Fruit fly (Drosophila melanogaster) whole organism, embryonic: Measurements from ENCODE around the gene CG10232.

ENCODE experiments used
- Asciz ChIP-seq: fragments of 200-800 bp; sonication (Bioruptor generic); optimal IDR thresholded peaks from 2 replicates; lab custom pipeline; 2017; ENCODE audit warnings: missing biosample characterization, mild to moderate bottlenecking, missing genetic modification characterization, missing genetic modification reagents
- CG1024 ChIP-seq: fragments of 200-800 bp; sonication (Bioruptor generic); IDR thresholded peaks from 2 replicates; pipeline ENCODE4 v1.3.6; 2022; ENCODE audit warnings: missing biosample characterization, missing genetic modification characterization
- CG10654 ChIP-seq: fragments of 200-800 bp; sonication (Bioruptor generic); optimal IDR thresholded peaks from 2 replicates; lab custom pipeline; 2016; ENCODE audit warnings: missing biosample characterization, missing genetic modification characterization
- CG10979 ChIP-seq: fragments of 200-800 bp; sonication (Bioruptor generic); optimal IDR thresholded peaks from 2 replicates; lab custom pipeline; 2018; ENCODE audit warnings: missing biosample characterization, mild to moderate bottlenecking, missing genetic modification characterization, moderate library complexity
- CG11504 ChIP-seq: fragments of 200-800 bp; sonication (Bioruptor generic); optimal IDR thresholded peaks from 3 replicates; lab custom pipeline; 2019; ENCODE audit warnings: missing biosample characterization, mild to moderate bottlenecking, missing genetic modification characterization, moderate library complexity
- CG14441 ChIP-seq: fragments of 200-800 bp; sonication (Bioruptor generic); IDR thresholded peaks from 2 replicates; pipeline ENCODE4 v1.3.6; 2022; ENCODE audit warnings: missing biosample characterization, missing genetic modification characterization
- CG14710 ChIP-seq: fragments of 200-800 bp; sonication (Bioruptor generic); optimal IDR thresholded peaks from 3 replicates; lab custom pipeline; 2019; ENCODE audit warnings: missing biosample characterization, mild to moderate bottlenecking, missing genetic modification characterization, moderate library complexity
- CG1529 ChIP-seq: fragments of 200-800 bp; sonication (Bioruptor generic); optimal IDR thresholded peaks from 3 replicates; lab custom pipeline; 2018; ENCODE audit warnings: missing biosample characterization, missing genetic modification characterization
- CG1603 ChIP-seq: fragments of 200-800 bp; sonication (Bioruptor generic); optimal IDR thresholded peaks from 2 replicates; lab custom pipeline; 2019; ENCODE audit warnings: missing biosample characterization, mild to moderate bottlenecking, missing genetic modification characterization, moderate library complexity
- CG30020 ChIP-seq: fragments of 200-800 bp; optimal IDR thresholded peaks from 2 replicates; lab custom pipeline; 2019; ENCODE audit warnings: missing biosample characterization, mild to moderate bottlenecking, missing genetic modification characterization, moderate library complexity
- CG34224 ChIP-seq: fragments of 200-800 bp; sonication (Bioruptor generic); IDR thresholded peaks from 3 replicates; pipeline ENCODE4 v1.3.6; 2022; ENCODE audit warnings: missing biosample characterization, missing genetic modification characterization; ENCODE audit not compliant: partially characterized antibody
- CG6272 ChIP-seq: fragments of 200-800 bp; sonication (Bioruptor generic); IDR thresholded peaks from 2 replicates; pipeline ENCODE4 v1.3.6; 2022; ENCODE audit warnings: missing biosample characterization, missing genetic modification characterization
- CG7963 ChIP-seq: fragments of 200-800 bp; sonication (Bioruptor generic); IDR thresholded peaks from 3 replicates; pipeline ENCODE4 v1.3.6; 2022; ENCODE audit warnings: missing biosample characterization, missing genetic modification characterization; ENCODE audit not compliant: partially characterized antibody
- CG8359 ChIP-seq: fragments of 200-800 bp; sonication (Bioruptor generic); optimal IDR thresholded peaks from 2 replicates; lab custom pipeline; 2017; ENCODE audit warnings: missing biosample characterization, mild to moderate bottlenecking, missing genetic modification characterization, borderline replicate concordance
- CG8944 ChIP-seq: fragments of 200-800 bp; sonication (Bioruptor generic); optimal IDR thresholded peaks from 3 replicates; lab custom pipeline; 2016; ENCODE audit warnings: missing biosample characterization, missing genetic modification characterization
- CG9609 ChIP-seq: fragments of 200-800 bp; sonication (Bioruptor generic); optimal IDR thresholded peaks from 3 replicates; lab custom pipeline; 2016; ENCODE audit warnings: missing biosample characterization, missing genetic modification characterization
- Camta ChIP-seq: fragments of 200-800 bp; sonication (Bioruptor generic); optimal IDR thresholded peaks from 2 replicates; lab custom pipeline; 2016; ENCODE audit warnings: missing biosample characterization, missing genetic modification characterization
- Chrac-16 ChIP-seq: fragments of 200-800 bp; sonication (Bioruptor generic); optimal IDR thresholded peaks from 3 replicates; lab custom pipeline; 2016; ENCODE audit warnings: missing biosample characterization, missing genetic modification characterization
- D ChIP-seq, 2 experiments: fragments of 200-800 bp in 1 of 2; fragments of >200 bp in 1 of 2; sonication (Bioruptor generic) in 1 of 2; optimal IDR thresholded peaks; 2 replicates in 1 of 2; 3 replicates in 1 of 2; lab custom pipeline; 2017; ENCODE audit warnings: mild to moderate bottlenecking in 1 of 2, missing biosample characterization in 1 of 2, missing genetic modification characterization in 1 of 2, missing genetic modification reagents in 1 of 2
- D19A ChIP-seq: fragments of 200-800 bp; optimal IDR thresholded peaks from 3 replicates; lab custom pipeline; 2019; ENCODE audit warnings: missing biosample characterization, mild to moderate bottlenecking, missing genetic modification characterization, moderate library complexity
- Ets97D ChIP-seq: fragments of 200-800 bp; sonication (Bioruptor generic); optimal IDR thresholded peaks from 3 replicates; lab custom pipeline; 2016; ENCODE audit warnings: missing biosample characterization, missing genetic modification characterization
- HmgD ChIP-seq: fragments of 200-800 bp; sonication (Bioruptor generic); optimal IDR thresholded peaks from 3 replicates; lab custom pipeline; 2016; ENCODE audit warnings: missing biosample characterization, missing genetic modification characterization
- Lhr ChIP-seq: fragments of 200-800 bp; sonication (Bioruptor generic); optimal IDR thresholded peaks from 3 replicates; lab custom pipeline; 2017; ENCODE audit warnings: mild to moderate bottlenecking, missing biosample characterization, missing genetic modification reagents, missing genetic modification characterization
- Mrtf ChIP-seq: fragments of 200-800 bp; sonication (Bioruptor generic); IDR thresholded peaks from 3 replicates; pipeline ENCODE4 v1.3.6; 2022; ENCODE audit warnings: missing biosample characterization, missing genetic modification characterization
- NFAT ChIP-seq: fragments of 200-800 bp; sonication (Bioruptor generic); IDR thresholded peaks from 2 replicates; pipeline ENCODE4 v1.3.6; 2022; ENCODE audit warnings: missing biosample characterization, missing genetic modification characterization
- Neu2 ChIP-seq: fragments of 200-800 bp; sonication (Bioruptor generic); optimal IDR thresholded peaks from 3 replicates; lab custom pipeline; 2016; ENCODE audit warnings: missing biosample characterization, missing genetic modification characterization, borderline replicate concordance
- Nf-YC ChIP-seq: fragments of 200-800 bp; optimal IDR thresholded peaks from 3 replicates; lab custom pipeline; 2019; ENCODE audit warnings: missing biosample characterization, mild to moderate bottlenecking, missing genetic modification characterization, moderate library complexity
- Oli ChIP-seq: fragments of 200-800 bp; sonication (Bioruptor generic); optimal IDR thresholded peaks from 2 replicates; lab custom pipeline; 2018; ENCODE audit warnings: missing biosample characterization, mild to moderate bottlenecking, missing genetic modification characterization, moderate library complexity
- Rfx ChIP-seq: fragments of 200-800 bp; sonication (Bioruptor generic); IDR thresholded peaks from 2 replicates; pipeline ENCODE4 v1.3.6; 2022; ENCODE audit warnings: missing biosample characterization, missing genetic modification characterization
- Spps ChIP-seq: fragments of 200-800 bp; sonication (Bioruptor generic); optimal IDR thresholded peaks from 2 replicates; lab custom pipeline; 2018; ENCODE audit warnings: missing biosample characterization, mild to moderate bottlenecking, missing genetic modification characterization
- Tbp ChIP-seq: fragments of >200 bp; optimal IDR thresholded peaks from 2 replicates; lab custom pipeline; 2018; ENCODE audit warnings: missing biosample characterization, missing genetic modification characterization
- Usf ChIP-seq: fragments of 200-800 bp; sonication (Bioruptor generic); optimal IDR thresholded peaks from 2 replicates; lab custom pipeline; 2017; ENCODE audit warnings: missing genotype, missing biosample characterization, missing genetic modification characterization
- ase ChIP-seq: fragments of 200-800 bp; sonication (Bioruptor generic); IDR thresholded peaks from 3 replicates; pipeline ENCODE4 v1.3.6; 2022; ENCODE audit warnings: missing biosample characterization, missing genetic modification characterization
- chn ChIP-seq: fragments of 200-800 bp; sonication (Bioruptor generic); optimal IDR thresholded peaks from 2 replicates; lab custom pipeline; 2016; ENCODE audit warnings: missing biosample characterization, missing genetic modification characterization
- ham ChIP-seq: fragments of 200-800 bp; sonication (Bioruptor generic); IDR thresholded peaks from 2 replicates; pipeline ENCODE4 v1.3.6; 2022; ENCODE audit warnings: missing biosample characterization, missing genetic modification characterization
- jing ChIP-seq: fragments of 200-800 bp; sonication (Bioruptor generic); optimal IDR thresholded peaks from 2 replicates; lab custom pipeline; 2018; ENCODE audit warnings: missing biosample characterization, mild to moderate bottlenecking, missing genetic modification characterization
- klu ChIP-seq: fragments of 200-800 bp; sonication (Bioruptor generic); IDR thresholded peaks from 2 replicates; pipeline ENCODE4 v1.3.6; 2022; ENCODE audit warnings: missing biosample characterization, missing genetic modification characterization
- kni ChIP-seq: fragments of 200-800 bp; sonication (Bioruptor generic); optimal IDR thresholded peaks from 3 replicates; lab custom pipeline; 2017; ENCODE audit warnings: mild to moderate bottlenecking, missing biosample characterization, missing genetic modification reagents, missing genetic modification characterization
- lilli ChIP-seq: fragments of 200-800 bp; sonication (Bioruptor generic); optimal IDR thresholded peaks from 3 replicates; lab custom pipeline; 2016; ENCODE audit warnings: missing biosample characterization, missing genetic modification characterization
- lmd ChIP-seq: fragments of 200-800 bp; sonication (Bioruptor generic); IDR thresholded peaks from 2 replicates; pipeline ENCODE4 v1.3.6; 2022; ENCODE audit warnings: missing biosample characterization, missing genetic modification characterization
- lov ChIP-seq, 2 experiments: fragments of 200-800 bp in 1 of 2; fragments of >200 bp in 1 of 2; sonication (Bioruptor generic) in 1 of 2; IDR thresholded peaks in 1 of 2; optimal IDR thresholded peaks in 1 of 2; 2 replicates in 1 of 2; 3 replicates in 1 of 2; pipeline versions ENCODE4 v1.3.6 to Lab custom; 2017 to 2022; ENCODE audit warnings: missing biosample characterization in 1 of 2, missing genetic modification characterization in 1 of 2
- oc ChIP-seq: fragments of 200-800 bp; sonication (Bioruptor generic); optimal IDR thresholded peaks from 2 replicates; lab custom pipeline; 2018; ENCODE audit warnings: missing biosample characterization, mild to moderate bottlenecking, missing genetic modification characterization, moderate library complexity
- tio ChIP-seq: fragments of 200-800 bp; sonication (Bioruptor generic); optimal IDR thresholded peaks from 2 replicates; lab custom pipeline; 2017; ENCODE audit warnings: missing biosample characterization, missing genetic modification characterization, inconsistent platforms
- ttk ChIP-seq: fragments of 200-800 bp; sonication (Bioruptor generic); IDR thresholded peaks from 2 replicates; pipeline ENCODE4 v2.1.2; 2022; ENCODE audit warnings: missing biosample characterization, missing genetic modification characterization
- tup ChIP-seq: fragments of 200-800 bp; sonication (Bioruptor generic); optimal IDR thresholded peaks from 2 replicates; lab custom pipeline; 2016; ENCODE audit warnings: missing biosample characterization, mild to moderate bottlenecking, missing genetic modification characterization, moderate library complexity
- zen2 ChIP-seq: fragments of 200-800 bp; sonication (Bioruptor generic); IDR thresholded peaks from 3 replicates; pipeline ENCODE4 v1.3.6; 2022; ENCODE audit warnings: missing biosample characterization, missing genetic modification characterization; ENCODE audit not compliant: partially characterized antibody
- zfh2 ChIP-seq: fragments of 200-800 bp; sonication (Bioruptor generic); optimal IDR thresholded peaks from 2 replicates; lab custom pipeline; 2016; ENCODE audit warnings: missing biosample characterization, missing genetic modification characterization

Gene CG10232

DNA sequence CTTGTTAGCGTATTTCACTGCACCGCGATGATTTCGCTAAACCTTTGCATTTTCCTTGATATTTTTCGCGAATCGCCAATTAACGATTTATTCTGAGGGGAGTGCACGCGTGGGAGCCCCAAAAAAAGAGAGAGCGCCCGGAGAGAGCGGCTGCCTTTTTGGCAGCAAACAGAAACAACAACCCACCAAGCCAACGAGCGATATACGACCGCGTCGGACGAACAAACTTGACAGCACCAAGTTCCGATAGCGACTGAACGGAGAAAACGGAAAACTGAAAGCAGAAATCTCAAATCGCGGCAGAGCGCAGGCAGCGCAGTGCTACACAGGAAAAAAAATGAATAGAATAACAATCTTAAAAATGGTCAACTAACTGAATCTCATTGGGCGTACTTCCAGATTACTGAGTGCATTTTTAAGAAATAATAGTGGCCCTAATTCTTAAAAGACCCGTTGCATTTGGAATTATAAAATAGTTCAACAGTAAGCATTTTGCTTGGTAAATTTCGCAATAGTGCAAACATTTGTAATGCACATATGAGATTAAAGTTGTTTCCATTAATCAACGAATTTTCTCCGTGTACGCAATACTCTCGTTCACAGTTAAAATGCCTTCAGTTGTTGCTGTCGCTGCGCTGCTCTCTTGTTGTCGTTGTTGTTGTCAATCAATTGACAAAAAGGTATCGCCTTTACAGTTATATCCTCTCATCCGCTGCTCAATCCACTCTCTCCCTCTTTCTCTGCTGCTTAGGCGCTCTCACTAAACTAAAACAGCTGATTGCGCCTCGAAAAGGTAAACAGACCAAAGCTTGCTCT is 51.8 kb downstream of the CG10232 start, which contains the start of gene CG31145 (continued):
- TF ChIP-seq CG1603 (tag; lab: Kevin White, UChicago) (peak; percentile 98), Mrtf (GFP tag; lab: Robert Waterston, UW) (peak; percentile 98), Spps (tag; lab: Kevin White, UChicago) (peak; percentile 97), CG14710 (tag; lab: Kevin White, UChicago) (peak; percentile 98), kni (GFP tag; lab: Kevin White, UChicago) (peak; percentile 92), zen2 (no peak), lov (optimal IDR thresholded peaks at IDR 0.05; lab: Kevin White, UChicago) (no peak), lov (GFP tag; IDR thresholded peaks at IDR 0.05; lab: Robert Waterston, UW) (peak; percentile 94), chn (GFP tag; lab: Kevin White, UChicago) (peak; percentile 99), CG8359 (GFP tag; lab: Kevin White, UChicago) (peak; percentile 96), CG10654 (GFP tag; lab: Kevin White, UChicago) (peak; percentile 99), Usf (GFP tag; lab: Kevin White, UChicago) (peak; percentile 99), CG14441 (GFP tag; lab: Robert Waterston, UW) (peak; percentile 99), Camta (peak; percentile 100), tup (GFP tag; lab: Kevin White, UChicago) (peak; percentile 99), lmd (GFP tag; lab: Robert Waterston, UW) (peak; percentile 100), ttk (GFP tag; lab: Robert Waterston, UW) (peak; percentile 99), D19A (tag; lab: Kevin White, UChicago) (peak; percentile 98), Ets97D (peak; percentile 95), lilli (GFP tag; lab: Kevin White, UChicago) (peak; percentile 100), ham (GFP tag; lab: Robert Waterston, UW) (peak; percentile 99), HmgD (peak; percentile 99), NFAT (peak; percentile 96), Oli (tag; lab: Kevin White, UChicago) (peak; percentile 100), Rfx (GFP tag; lab: Robert Waterston, UW) (peak; percentile 99), CG11504 (tag; lab: Kevin White, UChicago) (peak; percentile 99), CG9609 (GFP tag; lab: Kevin White, UChicago) (peak; percentile 100), zfh2 (GFP tag; lab: Kevin White, UChicago) (peak; percentile 100), CG7963 (0 out of 3 replicates have a peak, but pooled peaks have one; percentile 47), CG30020 (peak; percentile 92), CG8944 (peak; percentile 99), oc (tag; lab: Kevin White, UChicago) (peak; percentile 99), CG10979 (tag; lab: Kevin White, UChicago) (peak; percentile 99), Chrac-16 (GFP tag; lab: Kevin White, UChicago) (peak; percentile 99), tio (GFP tag; lab: Kevin White, UChicago) (peak; percentile 100), Neu2 (GFP tag; lab: Kevin White, UChicago) (peak; percentile 97), Asciz (GFP tag; lab: Kevin White, UChicago) (peak; percentile 100), CG6272 (GFP tag; lab: Robert Waterston, UW) (peak; percentile 98), Nf-YC (tag; lab: Kevin White, UChicago) (peak; percentile 93), Lhr (GFP tag; lab: Kevin White, UChicago) (peak; percentile 98), D (optimal IDR thresholded peaks at IDR 0.05; lab: Kevin White, UChicago) (no peak), D (GFP tag; optimal IDR thresholded peaks at IDR 0.05; lab: Kevin White, UChicago) (peak; percentile 100), CG1024 (peak; percentile 92), jing (GFP tag; lab: Kevin White, UChicago) (peak; percentile 99), CG34224 (GFP tag; lab: Robert Waterston, UW) (peak; percentile 34; the same call in 2 of the 3 replicates), klu (GFP tag; lab: Robert Waterston, UW) (peak; percentile 99), CG1529 (GFP tag; lab: Kevin White, UChicago) (peak; percentile 99), ase (GFP tag; lab: Robert Waterston, UW) (peak; percentile 98), Tbp (GFP tag; lab: Kevin White, UChicago) (no peak)
